In genomic region chr3R:6504408-6504807, dm6 we compare ENCODE assay signal across 2 fruit fly cellular contexts.
TF ChIP-seq lines count a peak whose summit lies in the region.

No protein-coding gene starts in this region.

- TF ChIP-seq CTCF in whole organism, embryonic (GFP tag; optimal IDR thresholded peaks at IDR 0.05; lab: Kevin White, UChicago) = no peak

TF ChIP-seq in whole organism, embryonic, 481 proteins besides CTCF, POLR2A, EP300 and RAD21 (continues in another document):
- TF ChIP-seq her (GFP tag; optimal IDR thresholded peaks at IDR 0.05; lab: Kevin White, UChicago) = no peak
- 0 out of 2 replicates have a peak, but pooled peaks have one; percentile 34 for TF ChIP-seq Nf-YA (GFP tag; IDR thresholded peaks at IDR 0.05; lab: Robert Waterston, UW)
- TF ChIP-seq pita (GFP tag; optimal IDR thresholded peaks at IDR 0.05; lab: Kevin White, UChicago) = no peak
- TF ChIP-seq CG10431 (GFP tag; optimal IDR thresholded peaks at IDR 0.05; lab: Kevin White, UChicago) = peak; percentile 16
- peak; percentile 38 for TF ChIP-seq CG18599 (GFP tag; optimal IDR thresholded peaks at IDR 0.05; lab: Kevin White, UChicago)
- no peak for TF ChIP-seq tin (GFP tag; optimal IDR thresholded peaks at IDR 0.05; lab: Kevin White, UChicago)
- no peak for TF ChIP-seq gcm (GFP tag; optimal IDR thresholded peaks at IDR 0.05; lab: Kevin White, UChicago)
- TF ChIP-seq amos (GFP tag; IDR thresholded peaks at IDR 0.05; lab: Robert Waterston, UW; ENCODE audit: partially characterized antibody) = no peak
- TF ChIP-seq CG8478 (optimal IDR thresholded peaks at IDR 0.05; lab: Kevin White, UChicago) = no peak
- peak; percentile 82 for TF ChIP-seq CG6813 (GFP tag; optimal IDR thresholded peaks at IDR 0.05; lab: Kevin White, UChicago)
- TF ChIP-seq CG14014 (GFP tag; IDR thresholded peaks at IDR 0.05; lab: Robert Waterston, UW) = no peak
- TF ChIP-seq HmgD (GFP tag; optimal IDR thresholded peaks at IDR 0.05; lab: Kevin White, UChicago) = no peak
- TF ChIP-seq B-H1 (GFP tag; IDR thresholded peaks at IDR 0.05; lab: Robert Waterston, UW) = no peak
- TF ChIP-seq shn (GFP tag; optimal IDR thresholded peaks at IDR 0.05; lab: Kevin White, UChicago) = peak; percentile 19
- TF ChIP-seq H2.0 (GFP tag; IDR thresholded peaks at IDR 0.05; lab: Robert Waterston, UW) = no peak
- no peak for TF ChIP-seq hb (GFP tag; IDR thresholded peaks at IDR 0.05; lab: Robert Waterston, UW; ENCODE audit: partially characterized antibody)
- no peak for TF ChIP-seq esg (GFP tag; conservative IDR thresholded peaks at IDR 0.05; lab: Robert Waterston, UW)
- TF ChIP-seq abd-A (tag; optimal IDR thresholded peaks at IDR 0.05; lab: Kevin White, UChicago) = peak; percentile 59
- TF ChIP-seq rib (GFP tag; IDR thresholded peaks at IDR 0.05; lab: Robert Waterston, UW) = no peak
- no peak for TF ChIP-seq CG2712 (tag; optimal IDR thresholded peaks at IDR 0.05; lab: Kevin White, UChicago)
- peak; percentile 40 for TF ChIP-seq Hsf (GFP tag; optimal IDR thresholded peaks at IDR 0.05; lab: Kevin White, UChicago)
- peak; percentile 5 for TF ChIP-seq CG10267 (tag; optimal IDR thresholded peaks at IDR 0.05; lab: Kevin White, UChicago)
- TF ChIP-seq dan (GFP tag; IDR thresholded peaks at IDR 0.05; lab: Robert Waterston, UW) = no peak
- TF ChIP-seq fd96Cb (tag; optimal IDR thresholded peaks at IDR 0.05; lab: Kevin White, UChicago) = peak; percentile 39
- TF ChIP-seq CG3995 (GFP tag; optimal IDR thresholded peaks at IDR 0.05; lab: Kevin White, UChicago) = no peak
- TF ChIP-seq Sry-δ (GFP tag; optimal IDR thresholded peaks at IDR 0.05; lab: Kevin White, UChicago) = no peak
- TF ChIP-seq ase (GFP tag; IDR thresholded peaks at IDR 0.05; lab: Robert Waterston, UW) = no peak
- peak; percentile 13 for TF ChIP-seq nau (GFP tag; optimal IDR thresholded peaks at IDR 0.05; lab: Kevin White, UChicago)
- TF ChIP-seq bowl (GFP tag; IDR thresholded peaks at IDR 0.05; lab: Robert Waterston, UW) = no peak
- no peak for TF ChIP-seq CG4404 (GFP tag; IDR thresholded peaks at IDR 0.05; lab: Robert Waterston, UW)
- TF ChIP-seq chinmo (GFP tag; IDR thresholded peaks at IDR 0.05; lab: Robert Waterston, UW; ENCODE audit: partially characterized antibody) = no peak
- TF ChIP-seq CG10654 (GFP tag; optimal IDR thresholded peaks at IDR 0.05; lab: Kevin White, UChicago) = peak; percentile 37
- no peak for TF ChIP-seq CG13296 (GFP tag; optimal IDR thresholded peaks at IDR 0.05; lab: Kevin White, UChicago)
- TF ChIP-seq CG10366 (GFP tag; IDR thresholded peaks at IDR 0.05; lab: Robert Waterston, UW) = no peak
- no peak for TF ChIP-seq dimm (GFP tag; IDR thresholded peaks at IDR 0.05; lab: Robert Waterston, UW)
- TF ChIP-seq CG34224 (GFP tag; IDR thresholded peaks at IDR 0.05; lab: Robert Waterston, UW; ENCODE audit: partially characterized antibody) = no peak
- TF ChIP-seq CrebB (tag; optimal IDR thresholded peaks at IDR 0.05; lab: Kevin White, UChicago) = peak; percentile 46
- TF ChIP-seq Fer2 (tag; optimal IDR thresholded peaks at IDR 0.05; lab: Kevin White, UChicago) = no peak
- no peak for TF ChIP-seq CG18011 (GFP tag; optimal IDR thresholded peaks at IDR 0.05; lab: Kevin White, UChicago)
- peak; percentile 12 for TF ChIP-seq CG1602 (GFP tag; optimal IDR thresholded peaks at IDR 0.05; lab: Kevin White, UChicago)
- TF ChIP-seq CG4328 (GFP tag; optimal IDR thresholded peaks at IDR 0.05; lab: Kevin White, UChicago) = peak; percentile 5
- TF ChIP-seq ham (GFP tag; IDR thresholded peaks at IDR 0.05; lab: Robert Waterston, UW) = no peak
- TF ChIP-seq CG1024 (GFP tag; IDR thresholded peaks at IDR 0.05; lab: Robert Waterston, UW) = no peak
- peak in 1 of 2 experiments; percentile 28 for TF ChIP-seq Pdp1 (GFP tag; optimal IDR thresholded peaks at IDR 0.05; lab: Kevin White, UChicago)
- peak; percentile 31 for TF ChIP-seq nmo (GFP tag; optimal IDR thresholded peaks at IDR 0.05; lab: Kevin White, UChicago)
- TF ChIP-seq tll (GFP tag; optimal IDR thresholded peaks at IDR 0.05; lab: Kevin White, UChicago) = peak in 1 of 2 experiments; percentile 75
- TF ChIP-seq TFAM (GFP tag; optimal IDR thresholded peaks at IDR 0.05; lab: Kevin White, UChicago) = no peak

TF ChIP-seq in whole organism, prepupa, 60 proteins besides CTCF, POLR2A, EP300 and RAD21:
- TF ChIP-seq svp (GFP tag; lab: Kevin White, UChicago) (peak; percentile 38), spab (GFP tag; optimal IDR thresholded peaks at IDR 0.05; lab: Kevin White, UChicago) (no peak), vri (GFP tag; optimal IDR thresholded peaks at IDR 0.05; lab: Kevin White, UChicago) (no peak), Eip78C (GFP tag; lab: Kevin White, UChicago) (peak; percentile 45), CG6163 (GFP tag; IDR thresholded peaks at IDR 0.05; lab: Robert Waterston, UW) (peak; percentile 33; the same call in 1 of the 3 replicates), fkh (GFP tag; optimal IDR thresholded peaks at IDR 0.05; lab: Kevin White, UChicago) (peak; percentile 81), Hr4 (GFP tag; optimal IDR thresholded peaks at IDR 0.05; lab: Kevin White, UChicago) (no peak), OdsH (GFP tag; optimal IDR thresholded peaks at IDR 0.05; lab: Kevin White, UChicago) (no peak)

Comparison
In these comparisons a context has a peak if more than half of its experiments do, and no peak if none do; other contexts are left out.
1. Of the 7 proteins assayed by ChIP-seq in both whole organism, embryonic and whole organism, prepupa: peak only in whole organism, embryonic: Blimp-1 and Sox102F; only in whole organism, prepupa: none; in both: none; in neither: 5.